Worm (Caenorhabditis elegans) whole organism, young adult: ENCODE measurements around the gene tag-273.

Experiments
- B0261.1 ChIP-seq: sonication (generic microtip); optimal IDR thresholded peaks from 2 replicates; lab custom pipeline; 2016; ENCODE audit warnings: mild to moderate bottlenecking, missing genetic modification characterization, moderate library complexity, missing compliant biosample characterization
- D2030.7 ChIP-seq: fragments of 200-800 bp; sonication (Bioruptor generic); IDR thresholded peaks from 2 replicates; pipeline ENCODE4 v1.3.6; 2022; ENCODE audit warnings: missing genetic modification reagents, missing genetic modification characterization, missing compliant biosample characterization
- F22D6.2 ChIP-seq: sonication (generic microtip); optimal IDR thresholded peaks from 2 replicates; lab custom pipeline; 2016; ENCODE audit warnings: mild to moderate bottlenecking, missing genetic modification characterization, missing compliant biosample characterization
- F49E8.2 ChIP-seq: sonication (generic microtip); optimal IDR thresholded peaks from 3 replicates; lab custom pipeline; 2017; ENCODE audit warnings: missing genetic modification characterization, mild to moderate bottlenecking, missing compliant biosample characterization, antibody characterized with exemption, moderate library complexity; ENCODE audit not compliant: insufficient read depth
- K11D2.4 ChIP-seq: fragments of 200-800 bp; sonication (Bioruptor generic); IDR thresholded peaks from 2 replicates; pipeline ENCODE4 v1.3.6; 2022; ENCODE audit warnings: missing genetic modification reagents, missing genetic modification characterization, missing compliant biosample characterization
- Y95B8A.8 ChIP-seq: fragments of 200-800 bp; sonication (Bioruptor generic); IDR thresholded peaks from 2 replicates; pipeline ENCODE4 v1.3.6; 2022; ENCODE audit warnings: missing genetic modification reagents, missing genetic modification characterization, missing compliant biosample characterization
- ZK185.1 ChIP-seq: sonication (generic microtip); optimal IDR thresholded peaks from 2 replicates; lab custom pipeline; 2016; ENCODE audit warnings: mild to moderate bottlenecking, missing genetic modification characterization, missing compliant biosample characterization; ENCODE audit not compliant: poor library complexity, severe bottlenecking
- attf-6 ChIP-seq: fragments of 200-800 bp; sonication (Bioruptor generic); IDR thresholded peaks from 2 replicates; pipeline ENCODE4 v1.3.6; 2022; ENCODE audit warnings: missing genetic modification reagents, missing genetic modification characterization, missing compliant biosample characterization
- ceh-100 ChIP-seq: fragments of 200-800 bp; sonication (Bioruptor generic); IDR thresholded peaks from 2 replicates; pipeline ENCODE4 v1.3.6; 2022; ENCODE audit warnings: missing genetic modification reagents, missing genetic modification characterization, missing compliant biosample characterization
- ceh-91 ChIP-seq: fragments of 200-800 bp; sonication (Bioruptor generic); IDR thresholded peaks from 2 replicates; pipeline ENCODE4 v1.3.6; 2022; ENCODE audit warnings: missing genetic modification reagents, missing genetic modification characterization, missing compliant biosample characterization
- dox-1 ChIP-seq: fragments of 200-800 bp; sonication (Bioruptor generic); IDR thresholded peaks from 2 replicates; pipeline ENCODE4 v1.3.6; 2022; ENCODE audit warnings: missing genetic modification reagents, missing genetic modification characterization, missing compliant biosample characterization
- dpff-1 ChIP-seq: sonication (generic microtip); optimal IDR thresholded peaks from 2 replicates; lab custom pipeline; 2017; ENCODE audit warnings: mild to moderate bottlenecking, missing genetic modification characterization, missing compliant biosample characterization
- efl-1 ChIP-seq: fragments of 150-350 bp; optimal IDR thresholded peaks from 2 replicates; lab custom pipeline; 2014; ENCODE audit warnings: missing biosample characterization, missing genetic modification reagents, missing genetic modification characterization
- egl-44 ChIP-seq: fragments of 200-800 bp; sonication (Bioruptor generic); IDR thresholded peaks from 2 replicates; pipeline ENCODE4 v1.3.6; 2022; ENCODE audit warnings: missing genetic modification reagents, missing genetic modification characterization, missing compliant biosample characterization
- hmg-1.2 ChIP-seq: fragments of 200-800 bp; sonication (Bioruptor generic); IDR thresholded peaks from 2 replicates; pipeline ENCODE4 v1.3.6; 2022; ENCODE audit warnings: missing genetic modification reagents, missing genetic modification characterization, missing compliant biosample characterization
- hsf-1 ChIP-seq: fragments of 200-800 bp; sonication (Bioruptor generic); IDR thresholded peaks from 2 replicates; pipeline ENCODE4 v1.3.6; 2022; ENCODE audit warnings: missing genetic modification reagents, missing genetic modification characterization, missing compliant biosample characterization
- lag-1 ChIP-seq: fragments of 200-800 bp; sonication (Bioruptor generic); IDR thresholded peaks from 2 replicates; pipeline ENCODE4 v1.3.6; 2022; ENCODE audit warnings: missing genetic modification reagents, missing genetic modification characterization, missing compliant biosample characterization
- let-607 ChIP-seq, 2 experiments: fragments of 200-800 bp in 1 of 2; sonication (Bioruptor generic) in 1 of 2; sonication (generic microtip) in 1 of 2; optimal IDR thresholded peaks; 2 replicates each; lab custom pipeline; 2016 to 2018; ENCODE audit warnings: mild to moderate bottlenecking in 2 of 2, missing compliant biosample characterization in 2 of 2, missing genetic modification characterization in 2 of 2, moderate library complexity in 2 of 2, missing genotype in 1 of 2
- lin-54 ChIP-seq: fragments of 200-800 bp; sonication (Bioruptor generic); optimal IDR thresholded peaks from 2 replicates; lab custom pipeline; 2018; ENCODE audit warnings: mild to moderate bottlenecking, missing genetic modification characterization, missing compliant biosample characterization
- madf-10 ChIP-seq: sonication (generic microtip); optimal IDR thresholded peaks from 2 replicates; lab custom pipeline; 2016; ENCODE audit warnings: mild to moderate bottlenecking, missing genetic modification characterization, missing compliant biosample characterization
- madf-6 ChIP-seq: fragments of 200-800 bp; sonication (Bioruptor generic); IDR thresholded peaks from 2 replicates; pipeline ENCODE4 v1.3.6; 2022; ENCODE audit warnings: missing genetic modification reagents, missing genetic modification characterization, missing compliant biosample characterization
- mcd-1 ChIP-seq: fragments of 200-800 bp; sonication (Bioruptor generic); IDR thresholded peaks from 2 replicates; pipeline ENCODE4 v1.3.6; 2022; ENCODE audit warnings: missing genetic modification reagents, missing genetic modification characterization, missing compliant biosample characterization
- mes-4 ChIP-seq: sonication (generic microtip); optimal IDR thresholded peaks from 2 replicates; lab custom pipeline; 2016; ENCODE audit warnings: missing genotype, missing genetic modification characterization, missing compliant biosample characterization
- nhr-80 ChIP-seq: sonication (generic microtip); optimal IDR thresholded peaks from 2 replicates; lab custom pipeline; 2016; ENCODE audit warnings: missing genetic modification characterization, missing compliant biosample characterization
- pbrm-1 ChIP-seq: fragments of 200-800 bp; sonication (Bioruptor generic); IDR thresholded peaks from 2 replicates; pipeline ENCODE4 v1.3.6; 2022; ENCODE audit warnings: missing genetic modification reagents, missing genetic modification characterization, missing compliant biosample characterization
- repo-1 ChIP-seq: sonication (generic microtip); optimal IDR thresholded peaks from 2 replicates; lab custom pipeline; 2017; ENCODE audit warnings: mild to moderate bottlenecking, missing genetic modification characterization, missing compliant biosample characterization
- sea-2 ChIP-seq: fragments of 200-800 bp; sonication (Bioruptor generic); IDR thresholded peaks from 2 replicates; pipeline ENCODE4 v1.3.6; 2022; ENCODE audit warnings: missing genetic modification characterization, missing compliant biosample characterization
- snpc-1.1 ChIP-seq: sonication (generic microtip); optimal IDR thresholded peaks from 2 replicates; lab custom pipeline; 2017; ENCODE audit warnings: missing genetic modification characterization, mild to moderate bottlenecking, missing compliant biosample characterization, antibody characterized with exemption, moderate library complexity, missing genotype, missing genetic modification reagents; ENCODE audit not compliant: insufficient read depth
- snpc-1.3 ChIP-seq: sonication (generic microtip); optimal IDR thresholded peaks from 2 replicates; lab custom pipeline; 2017; ENCODE audit warnings: missing genetic modification characterization, mild to moderate bottlenecking, missing compliant biosample characterization, antibody characterized with exemption, moderate library complexity, missing genotype, missing genetic modification reagents; ENCODE audit not compliant: insufficient read depth
- snpc-4 ChIP-seq, 5 experiments: fragments of 150-350 bp in 1 of 5; sonication (generic microtip) in 4 of 5; optimal IDR thresholded peaks; 2 replicates each; lab custom pipeline; 2014 to 2018; ENCODE audit warnings: missing genetic modification characterization in 5 of 5, missing biosample characterization in 3 of 5, antibody characterized with exemption in 2 of 5, mild to moderate bottlenecking in 2 of 5, missing compliant biosample characterization in 2 of 5, missing genotype in 2 of 5, moderate library complexity in 2 of 5, missing genetic modification reagents in 1 of 5
- tbp1 ChIP-seq: fragments of 200-800 bp; sonication (Bioruptor generic); optimal IDR thresholded peaks from 2 replicates; lab custom pipeline; 2018; ENCODE audit warnings: mild to moderate bottlenecking, missing genetic modification characterization, missing compliant biosample characterization
- unc-62 ChIP-seq: fragments of 150-350 bp; optimal IDR thresholded peaks from 2 replicates; lab custom pipeline; 2014; ENCODE audit warnings: missing biosample characterization, missing genetic modification reagents, missing genetic modification characterization
- xnd-1 ChIP-seq: sonication (generic microtip); optimal IDR thresholded peaks from 2 replicates; lab custom pipeline; 2016; ENCODE audit warnings: missing genotype, missing genetic modification reagents, missing genetic modification characterization, missing compliant biosample characterization
- ztf-18 ChIP-seq: sonication (generic microtip); optimal IDR thresholded peaks from 2 replicates; lab custom pipeline; 2016; ENCODE audit warnings: missing genotype, mild to moderate bottlenecking, missing genetic modification characterization, missing compliant biosample characterization

tag-273 gene

DNA sequence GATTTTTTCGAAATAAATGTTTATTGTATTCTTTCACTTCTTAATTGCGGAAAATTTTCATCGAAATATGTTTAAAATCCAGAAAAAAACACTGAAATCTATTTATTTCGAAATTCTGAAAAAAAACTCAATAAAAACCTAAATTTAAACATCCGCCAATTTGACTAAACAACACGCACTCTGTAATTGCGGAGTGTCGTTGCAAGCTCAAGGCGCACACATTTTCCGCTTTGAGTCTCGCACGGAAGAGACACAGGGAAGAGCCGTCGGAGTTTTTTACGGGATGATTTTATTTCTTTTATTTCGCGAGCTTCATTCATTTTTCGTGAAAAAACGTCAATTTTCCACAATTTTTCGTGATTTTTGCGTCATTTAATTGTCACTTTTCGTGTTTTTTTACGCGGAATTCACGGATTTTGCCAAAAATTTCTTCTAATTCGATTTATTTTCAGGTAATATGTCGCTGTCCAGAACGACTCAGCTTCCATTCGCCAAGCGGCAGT lies 40.9 kb downstream of the tag-273 start, which contains the start of gene dld-1 (continued):
- TF ChIP-seq hmg-1.2 (peak; percentile 66), snpc-1.3 (tag; lab: Kevin White, UChicago) (peak; percentile 95), ztf-18 (peak; percentile 26), xnd-1 (peak; percentile 24), ZK185.1 (peak; percentile 56)

- TF ChIP-seq hsf-1 (GFP tag; lab: Robert Waterston, UW) = peak; percentile 90
Measured at ce11 chrIV:14461343-14461742, 43.6 kb downstream of the tag-273 start.

DNA sequence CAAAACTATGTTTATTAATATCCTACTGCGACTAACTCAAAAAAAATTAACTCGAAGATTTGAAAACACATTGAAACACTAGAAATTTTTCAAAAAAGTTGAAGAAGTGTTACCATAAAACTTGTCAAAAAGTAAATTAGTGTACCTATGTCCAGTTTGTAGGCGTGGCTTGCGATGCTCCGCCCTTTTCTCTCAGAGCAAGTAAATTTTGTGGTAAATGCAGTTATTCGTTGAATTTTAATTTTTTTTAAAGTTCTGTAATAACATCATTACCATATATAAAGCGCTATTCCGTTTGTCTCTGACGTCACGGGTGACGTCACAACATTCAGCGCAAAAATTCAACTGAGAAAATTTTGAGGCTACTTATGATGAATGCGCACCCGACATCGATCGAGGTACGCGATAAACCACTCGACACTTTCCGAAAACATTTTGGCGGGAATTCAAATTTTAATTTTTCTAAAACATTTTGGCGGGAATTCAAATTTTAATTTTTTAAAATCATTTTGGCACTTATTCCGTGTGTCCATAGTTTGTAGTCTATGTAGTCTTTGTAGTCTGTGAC lies 44.2 kb downstream of the tag-273 start:
- 0 out of 2 replicates have a peak, but pooled peaks have one; percentile 22 for TF ChIP-seq hsf-1 (GFP tag; lab: Robert Waterston, UW)
- peak; percentile 55 for TF ChIP-seq snpc-4 (GFP tag; optimal IDR thresholded peaks at IDR 0.05; lab: Kevin White, UChicago)
- TF ChIP-seq snpc-4 (tag; optimal IDR thresholded peaks at IDR 0.05; lab: Kevin White, UChicago) = peak; percentile 52 to 91 (median 66)
- peak; percentile 33 for TF ChIP-seq tbp1
- TF ChIP-seq D2030.7 = peak; percentile 24; the same call in 1 of the 2 replicates
- TF ChIP-seq snpc-1.1 = peak; percentile 11
- TF ChIP-seq F49E8.2 = peak; percentile 56
- peak; percentile 92 for TF ChIP-seq pbrm-1 (GFP tag; lab: Robert Waterston, UW)
- TF ChIP-seq mcd-1 (GFP tag; lab: Robert Waterston, UW) = 0 out of 2 replicates have a peak, but pooled peaks have one; percentile 31
- TF ChIP-seq hmg-1.2 = peak; percentile 44
- peak; percentile 48 for TF ChIP-seq lin-54 (GFP tag; lab: Kevin White, UChicago)
- peak; percentile 97 for TF ChIP-seq attf-6 (GFP tag; lab: Robert Waterston, UW)
- peak; percentile 53 for TF ChIP-seq madf-6 (GFP tag; lab: Robert Waterston, UW)
- peak; percentile 44; the same call in 1 of the 2 replicates for TF ChIP-seq dox-1 (GFP tag; lab: Robert Waterston, UW)

DNA sequence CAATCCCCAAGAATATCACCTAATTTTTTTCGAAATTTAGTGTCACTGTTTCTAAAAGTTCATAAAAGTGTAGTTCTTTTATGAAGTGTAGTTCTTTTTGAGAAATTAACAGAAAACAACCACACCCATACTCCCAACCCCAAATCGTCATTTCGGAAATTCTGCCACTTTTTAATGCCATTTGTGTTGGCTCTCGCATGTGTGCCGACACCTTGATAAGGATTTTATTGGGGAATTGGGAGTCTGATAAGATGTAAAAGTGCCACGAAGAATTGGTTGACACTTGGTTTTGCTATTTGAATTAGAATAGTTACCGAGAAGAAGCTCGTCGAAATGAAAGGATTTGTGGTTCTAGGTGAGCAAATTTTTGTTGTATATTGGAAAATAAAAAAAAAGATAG lies 48.3 kb downstream of the tag-273 start, which contains the start of gene nspg-9:
Gene nspg-9, plus strand, starts transcription at position 234 of the 400 bp plus-strand sequence.
- TF ChIP-seq dox-1 (GFP tag; lab: Robert Waterston, UW) (peak; percentile 70), Y95B8A.8 (GFP tag; lab: Robert Waterston, UW) (no peak), attf-6 (GFP tag; lab: Robert Waterston, UW) (no peak), K11D2.4 (GFP tag; lab: Robert Waterston, UW) (no peak), unc-62 (GFP tag; lab: Kevin White, UChicago) (no peak), lag-1 (no peak), sea-2 (GFP tag; lab: Robert Waterston, UW) (no peak), dpff-1 (tag; lab: Kevin White, UChicago) (no peak), snpc-4 (GFP tag; optimal IDR thresholded peaks at IDR 0.05; lab: Kevin White, UChicago) (no peak), snpc-4 (tag; optimal IDR thresholded peaks at IDR 0.05; lab: Kevin White, UChicago) (peak in 2 of 4 experiments; percentile 21 to 22), nhr-80 (tag; lab: Kevin White, UChicago) (peak; percentile 83), let-607 (tag; optimal IDR thresholded peaks at IDR 0.05; lab: Kevin White, UChicago) (peak in 1 of 2 experiments; percentile 65), pbrm-1 (GFP tag; lab: Robert Waterston, UW) (no peak), repo-1 (no peak), F49E8.2 (no peak), egl-44 (GFP tag; lab: Robert Waterston, UW) (no peak), ceh-91 (no peak), F22D6.2 (tag; lab: Kevin White, UChicago) (no peak), ceh-100 (GFP tag; lab: Robert Waterston, UW) (no peak), B0261.1 (no peak), efl-1 (no peak), mes-4 (tag; lab: Kevin White, UChicago) (no peak), madf-10 (no peak)
- TF ChIP-seq, all 124 proteins: peak for 4
